Fruit fly (Drosophila melanogaster) whole organism, embryonic: ENCODE measurements around the gene CG8312.

ENCODE experiments used
- Bteb2 ChIP-seq: fragments of 200-800 bp; sonication (Bioruptor generic); optimal IDR thresholded peaks from 2 replicates; lab custom pipeline; 2016; ENCODE audit warnings: missing biosample characterization, missing genetic modification characterization
- CG10462 ChIP-seq: fragments of 200-800 bp; sonication (Bioruptor generic); optimal IDR thresholded peaks from 2 replicates; lab custom pipeline; 2016; ENCODE audit warnings: missing biosample characterization, missing genetic modification characterization
- CG12659 ChIP-seq: fragments of 200-800 bp; sonication (Bioruptor generic); optimal IDR thresholded peaks from 3 replicates; lab custom pipeline; 2017; ENCODE audit warnings: mild to moderate bottlenecking, missing biosample characterization, missing genetic modification reagents, missing genetic modification characterization
- CG12769 ChIP-seq: fragments of 200-800 bp; sonication (Bioruptor generic); optimal IDR thresholded peaks from 2 replicates; lab custom pipeline; 2019; ENCODE audit warnings: missing biosample characterization, mild to moderate bottlenecking, missing genetic modification characterization, moderate library complexity
- CG13424 ChIP-seq: fragments of 200-800 bp; sonication (Bioruptor generic); optimal IDR thresholded peaks from 2 replicates; lab custom pipeline; 2019; ENCODE audit warnings: missing biosample characterization, mild to moderate bottlenecking, missing genetic modification characterization, moderate library complexity
- CG14014 ChIP-seq: fragments of 200-800 bp; sonication (Bioruptor generic); IDR thresholded peaks from 2 replicates; pipeline ENCODE4 v1.3.6; 2022; ENCODE audit warnings: missing biosample characterization, missing genetic modification characterization
- CG14667 ChIP-seq: fragments of 200-800 bp; sonication (Bioruptor generic); IDR thresholded peaks from 2 replicates; pipeline ENCODE4 v1.3.6; 2022; ENCODE audit warnings: missing biosample characterization, missing genetic modification characterization
- CG15601 ChIP-seq: fragments of 200-800 bp; sonication (Bioruptor generic); optimal IDR thresholded peaks from 3 replicates; lab custom pipeline; 2019; ENCODE audit warnings: missing biosample characterization, mild to moderate bottlenecking, missing genetic modification characterization, moderate library complexity
- CG16815 ChIP-seq: fragments of 200-800 bp; sonication (Bioruptor generic); optimal IDR thresholded peaks from 3 replicates; lab custom pipeline; 2017; ENCODE audit warnings: missing biosample characterization, mild to moderate bottlenecking, missing genetic modification characterization
- CG16863 ChIP-seq: fragments of 200-800 bp; sonication (Bioruptor generic); optimal IDR thresholded peaks from 3 replicates; lab custom pipeline; 2016; ENCODE audit warnings: missing biosample characterization, missing genetic modification characterization
- CG17385 ChIP-seq: fragments of 200-800 bp; sonication (Bioruptor generic); optimal IDR thresholded peaks from 3 replicates; lab custom pipeline; 2018; ENCODE audit warnings: missing biosample characterization, mild to moderate bottlenecking, missing genetic modification characterization
- CG18619 ChIP-seq: fragments of 200-800 bp; sonication (Bioruptor generic); optimal IDR thresholded peaks from 3 replicates; lab custom pipeline; 2017; ENCODE audit warnings: missing biosample characterization, mild to moderate bottlenecking, missing genetic modification characterization
- CG4360 ChIP-seq: fragments of 200-800 bp; sonication (Bioruptor generic); IDR thresholded peaks from 2 replicates; pipeline ENCODE4 v1.3.6; 2022; ENCODE audit warnings: missing biosample characterization, missing genetic modification characterization
- CG4404 ChIP-seq: fragments of 200-800 bp; sonication (Bioruptor generic); IDR thresholded peaks from 2 replicates; pipeline ENCODE4 v1.3.6; 2022; ENCODE audit warnings: missing biosample characterization, missing genetic modification characterization
- CG4424 ChIP-seq: fragments of 200-800 bp; sonication (Bioruptor generic); optimal IDR thresholded peaks from 3 replicates; lab custom pipeline; 2016; ENCODE audit warnings: missing biosample characterization, missing genetic modification characterization
- CG5245 ChIP-seq: fragments of 200-800 bp; sonication (Bioruptor generic); optimal IDR thresholded peaks from 3 replicates; lab custom pipeline; 2016; ENCODE audit warnings: missing biosample characterization, missing genetic modification characterization
- CG7839 ChIP-seq: fragments of 200-800 bp; sonication (Bioruptor generic); optimal IDR thresholded peaks from 3 replicates; lab custom pipeline; 2018; ENCODE audit warnings: missing biosample characterization, mild to moderate bottlenecking, missing genetic modification characterization, moderate library complexity
- CG9437 ChIP-seq: fragments of 200-800 bp; sonication (Bioruptor generic); optimal IDR thresholded peaks from 2 replicates; lab custom pipeline; 2018; ENCODE audit warnings: missing biosample characterization, mild to moderate bottlenecking, missing genetic modification characterization
- CTCF ChIP-seq: fragments of 200-800 bp; sonication (Bioruptor generic); optimal IDR thresholded peaks from 2 replicates; lab custom pipeline; 2017; ENCODE audit warnings: missing biosample characterization, mild to moderate bottlenecking, missing genetic modification characterization, moderate library complexity
- GATAe ChIP-seq: fragments of 200-800 bp; sonication (Bioruptor generic); conservative IDR thresholded peaks from 2 replicates; pipeline ENCODE4 v1.3.6; 2022; ENCODE audit warnings: missing biosample characterization, missing genetic modification characterization
- Gug ChIP-seq: fragments of 200-800 bp; sonication (Bioruptor generic); IDR thresholded peaks from 4 replicates; pipeline ENCODE4 v1.3.6; 2022; ENCODE audit warnings: missing biosample characterization, missing genetic modification characterization
- HLH3B ChIP-seq: fragments of 200-800 bp; sonication (Bioruptor generic); IDR thresholded peaks from 2 replicates; pipeline ENCODE4 v1.3.6; 2022; ENCODE audit warnings: missing biosample characterization, missing genetic modification characterization
- Hr51 ChIP-seq, 2 experiments: fragments of 200-800 bp; sonication (Bioruptor generic); optimal IDR thresholded peaks; 2 replicates in 1 of 2; 3 replicates in 1 of 2; lab custom pipeline; 2016 to 2018; ENCODE audit warnings: missing biosample characterization in 2 of 2, missing genetic modification characterization in 2 of 2, mild to moderate bottlenecking in 1 of 2, moderate library complexity in 1 of 2
- MTF-1 ChIP-seq: fragments of 200-800 bp; sonication (Bioruptor generic); optimal IDR thresholded peaks from 2 replicates; lab custom pipeline; 2018; ENCODE audit warnings: missing biosample characterization, mild to moderate bottlenecking, missing genetic modification characterization, borderline replicate concordance
- Nf-YA ChIP-seq: fragments of 200-800 bp; sonication (Bioruptor generic); IDR thresholded peaks from 2 replicates; pipeline ENCODE4 v1.3.6; 2022; ENCODE audit warnings: missing biosample characterization, missing genetic modification characterization
- Nf-YB ChIP-seq: fragments of 200-800 bp; sonication (Bioruptor generic); optimal IDR thresholded peaks from 3 replicates; lab custom pipeline; 2019; ENCODE audit warnings: missing biosample characterization, mild to moderate bottlenecking, missing genetic modification characterization, moderate library complexity
- PHDP ChIP-seq: fragments of 200-800 bp; sonication (Bioruptor generic); optimal IDR thresholded peaks from 3 replicates; lab custom pipeline; 2018; ENCODE audit warnings: missing biosample characterization, mild to moderate bottlenecking, missing genetic modification characterization, moderate library complexity
- Scr ChIP-seq: fragments of 200-800 bp; sonication (Bioruptor generic); IDR thresholded peaks from 2 replicates; pipeline ENCODE4 v1.3.6; 2022; ENCODE audit warnings: missing biosample characterization, missing genetic modification characterization; ENCODE audit not compliant: partially characterized antibody
- Sox100B ChIP-seq: fragments of 200-800 bp; sonication (Bioruptor generic); optimal IDR thresholded peaks from 3 replicates; lab custom pipeline; 2018; ENCODE audit warnings: missing biosample characterization, mild to moderate bottlenecking, missing genetic modification characterization
- al ChIP-seq: fragments of 200-800 bp; sonication (Bioruptor generic); IDR thresholded peaks from 2 replicates; pipeline ENCODE4 v1.3.6; 2022; ENCODE audit warnings: missing biosample characterization, missing genetic modification characterization
- ato ChIP-seq: fragments of 200-800 bp; sonication (Bioruptor generic); IDR thresholded peaks from 2 replicates; pipeline ENCODE4 v1.3.6; 2022; ENCODE audit warnings: missing biosample characterization, missing genetic modification characterization; ENCODE audit not compliant: partially characterized antibody
- caup ChIP-seq: fragments of 200-800 bp; sonication (Bioruptor generic); optimal IDR thresholded peaks from 3 replicates; lab custom pipeline; 2017; ENCODE audit warnings: missing biosample characterization, mild to moderate bottlenecking, missing genetic modification characterization, moderate library complexity; ENCODE audit not compliant: severe bottlenecking
- cg ChIP-seq: fragments of 200-800 bp; sonication (Bioruptor generic); optimal IDR thresholded peaks from 3 replicates; lab custom pipeline; 2019; ENCODE audit warnings: missing biosample characterization, mild to moderate bottlenecking, missing genetic modification characterization, moderate library complexity
- ci ChIP-seq: fragments of 200-800 bp; sonication (Bioruptor generic); IDR thresholded peaks from 3 replicates; pipeline ENCODE4 v1.3.6; 2022; ENCODE audit warnings: missing biosample characterization, missing genetic modification characterization
- cwo ChIP-seq: fragments of 200-800 bp; sonication (Bioruptor generic); optimal IDR thresholded peaks from 3 replicates; lab custom pipeline; 2017; ENCODE audit warnings: missing biosample characterization, missing genetic modification characterization, mild to moderate bottlenecking, moderate library complexity, missing genetic modification reagents
- fd3F ChIP-seq: fragments of 200-800 bp; sonication (Bioruptor generic); optimal IDR thresholded peaks from 2 replicates; lab custom pipeline; 2018; ENCODE audit warnings: missing biosample characterization, mild to moderate bottlenecking, missing genetic modification characterization, moderate library complexity
- gsb-n ChIP-seq: fragments of 200-800 bp; sonication (Bioruptor generic); optimal IDR thresholded peaks from 3 replicates; lab custom pipeline; 2018; ENCODE audit warnings: missing biosample characterization, mild to moderate bottlenecking, missing genetic modification characterization
- knrl ChIP-seq: fragments of 200-800 bp; sonication (Bioruptor generic); IDR thresholded peaks from 3 replicates; pipeline ENCODE4 v1.3.6; 2022; ENCODE audit warnings: missing biosample characterization, missing genetic modification characterization; ENCODE audit not compliant: partially characterized antibody
- lab ChIP-seq: fragments of 200-800 bp; sonication (Bioruptor generic); optimal IDR thresholded peaks from 3 replicates; lab custom pipeline; 2017; ENCODE audit warnings: missing biosample characterization, missing genetic modification characterization, mild to moderate bottlenecking, moderate library complexity, missing genetic modification reagents
- lilli ChIP-seq: fragments of 200-800 bp; sonication (Bioruptor generic); optimal IDR thresholded peaks from 3 replicates; lab custom pipeline; 2016; ENCODE audit warnings: missing biosample characterization, missing genetic modification characterization
- lola ChIP-seq, 3 experiments: fragments of >200 bp in 2 of 3; fragments of 200-800 bp in 1 of 3; sonication (Bioruptor generic) in 1 of 3; optimal IDR thresholded peaks; 2 replicates each; lab custom pipeline; 2017 to 2019; ENCODE audit warnings: missing biosample characterization in 3 of 3, missing genetic modification characterization in 3 of 3, mild to moderate bottlenecking in 1 of 3, moderate library complexity in 1 of 3
- maf-S ChIP-seq: fragments of 200-800 bp; sonication (Bioruptor generic); optimal IDR thresholded peaks from 2 replicates; lab custom pipeline; 2016; ENCODE audit warnings: missing biosample characterization, missing genetic modification characterization
- phol ChIP-seq: fragments of 200-800 bp; sonication (Bioruptor generic); optimal IDR thresholded peaks from 3 replicates; lab custom pipeline; 2018; ENCODE audit warnings: missing biosample characterization, mild to moderate bottlenecking, missing genetic modification characterization, moderate library complexity
- rib ChIP-seq: fragments of 200-800 bp; sonication (Bioruptor generic); IDR thresholded peaks from 2 replicates; pipeline ENCODE4 v1.3.6; 2022; ENCODE audit warnings: missing biosample characterization, missing genetic modification characterization
- run ChIP-seq: fragments of 200-800 bp; sonication (Bioruptor generic); optimal IDR thresholded peaks from 3 replicates; lab custom pipeline; 2018; ENCODE audit warnings: missing biosample characterization, mild to moderate bottlenecking, missing genetic modification characterization
- sisA ChIP-seq: fragments of 200-800 bp; sonication (Bioruptor generic); IDR thresholded peaks from 2 replicates; pipeline ENCODE4 v1.3.6; 2022; ENCODE audit warnings: missing biosample characterization, missing genetic modification characterization
- slp2 ChIP-seq: fragments of 200-800 bp; sonication (Bioruptor generic); optimal IDR thresholded peaks from 2 replicates; lab custom pipeline; 2016; ENCODE audit warnings: missing biosample characterization, missing genetic modification characterization
- twi ChIP-seq: fragments of 200-800 bp; optimal IDR thresholded peaks from 2 replicates; lab custom pipeline; 2019; ENCODE audit warnings: missing biosample characterization, mild to moderate bottlenecking, missing genetic modification characterization, moderate library complexity
- vvl ChIP-seq: fragments of 200-800 bp; sonication (Bioruptor generic); IDR thresholded peaks from 2 replicates; pipeline ENCODE4 v1.3.6; 2022; ENCODE audit warnings: missing biosample characterization, missing genetic modification characterization

CG8312 gene

DNA sequence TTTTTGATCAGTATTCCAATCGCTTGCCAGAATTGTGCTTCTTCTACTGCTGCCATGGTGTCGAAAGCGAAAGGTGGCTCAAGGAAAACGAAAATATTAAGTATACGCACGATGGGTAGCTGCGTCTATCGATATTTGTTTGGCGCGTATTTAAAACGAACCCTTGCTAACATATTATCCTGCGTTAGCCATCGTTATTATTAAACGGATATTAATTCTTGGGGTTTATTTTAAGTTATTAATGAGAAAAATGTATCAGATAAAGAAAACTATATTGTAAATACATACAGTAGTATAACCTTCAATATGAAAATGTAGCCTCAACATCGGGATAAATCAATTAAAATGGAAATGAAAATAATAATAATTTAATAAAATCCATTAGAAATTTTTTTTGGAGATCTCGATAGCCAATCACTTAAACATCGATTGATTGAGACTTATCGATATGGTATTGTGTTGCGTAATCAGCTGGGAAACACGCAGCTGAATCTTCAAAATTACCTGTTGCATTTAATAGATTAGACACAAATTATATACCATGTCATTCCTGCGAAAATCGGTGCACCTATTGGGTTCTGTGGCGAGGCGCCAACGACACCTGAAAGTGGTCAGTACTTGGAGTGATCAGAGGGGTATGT is 35.7 kb upstream of the CG8312 start, which contains the start of the genes CG9386 and BckdhA (continued):
- TF ChIP-seq CG12769 (no peak), CG16815 (GFP tag; lab: Kevin White, UChicago) (no peak), slp2 (peak; percentile 6), CG10462 (GFP tag; lab: Kevin White, UChicago) (no peak), vvl (peak; percentile 74), CG5245 (GFP tag; lab: Kevin White, UChicago) (peak; percentile 0), sisA (GFP tag; lab: Robert Waterston, UW) (no peak), CG13424 (tag; lab: Kevin White, UChicago) (peak; percentile 58), run (tag; lab: Kevin White, UChicago) (no peak), lilli (peak; percentile 78), twi (tag; lab: Kevin White, UChicago) (no peak), gsb-n (no peak), fd3F (GFP tag; lab: Kevin White, UChicago) (peak; percentile 7), caup (GFP tag; lab: Kevin White, UChicago) (peak; percentile 52), CG4424 (GFP tag; lab: Kevin White, UChicago) (peak; percentile 47), GATAe (GFP tag; lab: Robert Waterston, UW) (no peak), Scr (GFP tag; lab: Robert Waterston, UW) (peak; percentile 81), CG15601 (peak; percentile 38), rib (GFP tag; lab: Robert Waterston, UW) (no peak), CG18619 (GFP tag; lab: Kevin White, UChicago) (peak; percentile 32), CG16863 (GFP tag; lab: Kevin White, UChicago) (peak; percentile 5), Hr51 (GFP tag; optimal IDR thresholded peaks at IDR 0.05; lab: Kevin White, UChicago) (peak in 1 of 2 experiments; percentile 19), CG7839 (tag; lab: Kevin White, UChicago) (peak; percentile 59), Sox100B (no peak), al (peak; percentile 29; the same call in 1 of the 2 replicates), ci (GFP tag; lab: Robert Waterston, UW) (peak; percentile 53; the same call in 1 of the 3 replicates), Gug (GFP tag; lab: Robert Waterston, UW) (peak; percentile 61; the same call in 2 of the 4 replicates), lola (GFP tag; optimal IDR thresholded peaks at IDR 0.05; lab: Kevin White, UChicago) (peak in 1 of 3 experiments; percentile 48), CG9437 (GFP tag; lab: Kevin White, UChicago) (peak; percentile 77), cwo (GFP tag; lab: Kevin White, UChicago) (peak; percentile 54), Nf-YA (no peak), Bteb2 (GFP tag; lab: Kevin White, UChicago) (peak; percentile 35), knrl (GFP tag; lab: Robert Waterston, UW) (peak; percentile 69), CG4360 (GFP tag; lab: Robert Waterston, UW) (no peak), MTF-1 (GFP tag; lab: Kevin White, UChicago) (no peak), CG17385 (GFP tag; lab: Kevin White, UChicago) (peak; percentile 93), maf-S (GFP tag; lab: Kevin White, UChicago) (peak; percentile 46), phol (peak; percentile 60), CG14667 (GFP tag; lab: Robert Waterston, UW) (no peak), cg (no peak), lab (GFP tag; lab: Kevin White, UChicago) (peak; percentile 55), CG14014 (GFP tag; lab: Robert Waterston, UW) (peak; percentile 46; the same call in 1 of the 2 replicates), Nf-YB (peak; percentile 0), CTCF (GFP tag; lab: Kevin White, UChicago) (no peak), ato (GFP tag; lab: Robert Waterston, UW) (peak; percentile 56; the same call in 1 of the 2 replicates), CG12659 (peak; percentile 66), HLH3B (GFP tag; lab: Robert Waterston, UW) (no peak), PHDP (peak; percentile 31), CG4404 (GFP tag; lab: Robert Waterston, UW) (no peak)
